Worm (Caenorhabditis elegans): Measurements from ENCODE around the gene aagr-2.

DNA sequence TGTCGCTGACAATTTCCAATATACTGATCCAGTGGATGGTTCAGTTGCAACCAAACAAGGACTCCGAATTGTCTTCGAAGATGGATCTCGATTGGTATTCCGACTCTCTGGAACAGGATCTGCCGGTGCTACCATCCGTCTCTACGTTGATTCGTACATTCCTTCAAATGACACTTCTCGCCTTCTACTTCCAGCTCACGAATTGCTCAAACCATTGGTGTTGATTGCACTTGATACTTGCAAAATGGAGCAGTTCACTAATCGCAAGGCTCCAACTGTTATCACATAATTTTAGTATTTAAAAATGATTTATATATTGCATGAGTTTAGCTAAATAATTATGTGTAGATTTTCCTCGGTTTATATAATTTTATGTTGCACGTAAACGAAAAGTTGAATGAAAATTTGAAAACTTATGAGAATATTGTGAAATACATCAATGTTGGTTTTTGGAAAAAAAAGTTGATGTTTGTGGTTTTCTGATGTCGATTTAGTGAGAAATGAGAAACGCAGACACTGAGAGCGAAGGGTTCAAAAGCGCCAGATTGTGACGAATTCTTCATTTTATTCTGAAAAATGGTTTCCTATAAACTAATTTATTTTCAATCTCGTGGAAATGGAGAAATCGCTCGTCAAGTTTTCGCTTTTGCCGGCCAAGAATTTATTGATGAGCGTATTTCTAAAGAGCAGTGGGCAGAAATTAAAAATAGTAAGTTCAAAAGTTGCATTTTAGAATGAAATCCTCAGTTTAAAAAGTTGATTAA, 33.9 kb downstream of the aagr-2 start, which contains the start of gene gst-9:
- TF ChIP-seq elt-1 (tag; optimal IDR thresholded peaks at IDR 0.05) (no peak), nhr-11 (tag; optimal IDR thresholded peaks at IDR 0.05) (no peak), mml-1 (tag; optimal IDR thresholded peaks at IDR 0.05) (no peak), zag-1 (tag; optimal IDR thresholded peaks at IDR 0.05) (no peak), hmg-11 (tag; optimal IDR thresholded peaks at IDR 0.05) (no peak)
